Fruit fly (Drosophila melanogaster) whole organism, embryonic: ENCODE data around the gene Sodq.

Source experiments
- ATbp ChIP-seq: fragments of 200-800 bp; sonication (Bioruptor generic); optimal IDR thresholded peaks from 2 replicates; lab custom pipeline; 2017; ENCODE audit warnings: missing biosample characterization, mild to moderate bottlenecking, missing genetic modification characterization, missing genetic modification reagents
- CG1024 ChIP-seq: fragments of 200-800 bp; sonication (Bioruptor generic); IDR thresholded peaks from 2 replicates; pipeline ENCODE4 v1.3.6; 2022; ENCODE audit warnings: missing biosample characterization, missing genetic modification characterization
- CG10366 ChIP-seq: fragments of 200-800 bp; sonication (Bioruptor generic); IDR thresholded peaks from 2 replicates; pipeline ENCODE4 v1.3.6; 2022; ENCODE audit warnings: missing biosample characterization, missing genetic modification characterization
- CG10565 ChIP-seq: fragments of 200-800 bp; sonication (Bioruptor generic); optimal IDR thresholded peaks from 3 replicates; lab custom pipeline; 2016; ENCODE audit warnings: missing biosample characterization, mild to moderate bottlenecking, missing genetic modification characterization
- CG11085 ChIP-seq: fragments of 200-800 bp; sonication (Bioruptor generic); IDR thresholded peaks from 2 replicates; pipeline ENCODE4 v1.3.6; 2022; ENCODE audit warnings: missing biosample characterization, missing genetic modification characterization
- CG12299 ChIP-seq: fragments of 200-800 bp; sonication (Bioruptor generic); optimal IDR thresholded peaks from 2 replicates; lab custom pipeline; 2018; ENCODE audit warnings: missing biosample characterization, mild to moderate bottlenecking, missing genetic modification characterization
- CG13296 ChIP-seq: fragments of 200-800 bp; sonication (Bioruptor generic); optimal IDR thresholded peaks from 3 replicates; lab custom pipeline; 2018; ENCODE audit warnings: missing biosample characterization, mild to moderate bottlenecking, missing genetic modification characterization
- CG14860 ChIP-seq: fragments of 200-800 bp; sonication (Bioruptor generic); IDR thresholded peaks from 3 replicates; pipeline ENCODE4 v1.3.6; 2022; ENCODE audit warnings: missing biosample characterization, missing genetic modification characterization; ENCODE audit not compliant: partially characterized antibody
- CG1602 ChIP-seq: fragments of 200-800 bp; sonication (Bioruptor generic); optimal IDR thresholded peaks from 3 replicates; lab custom pipeline; 2016; ENCODE audit warnings: missing biosample characterization, missing genetic modification characterization
- CG16815 ChIP-seq: fragments of 200-800 bp; sonication (Bioruptor generic); optimal IDR thresholded peaks from 3 replicates; lab custom pipeline; 2017; ENCODE audit warnings: missing biosample characterization, mild to moderate bottlenecking, missing genetic modification characterization
- CG2202 ChIP-seq: fragments of 200-800 bp; sonication (Bioruptor generic); optimal IDR thresholded peaks from 2 replicates; lab custom pipeline; 2018; ENCODE audit warnings: missing biosample characterization, mild to moderate bottlenecking, missing genetic modification characterization
- CG32772 ChIP-seq: fragments of 200-800 bp; sonication (Bioruptor generic); IDR thresholded peaks from 2 replicates; pipeline ENCODE4 v1.3.6; 2022; ENCODE audit warnings: missing biosample characterization, missing genetic modification characterization
- CG4282 ChIP-seq: fragments of 200-800 bp; sonication (Bioruptor generic); optimal IDR thresholded peaks from 2 replicates; lab custom pipeline; 2016; ENCODE audit warnings: missing biosample characterization, missing genetic modification characterization
- CG6272 ChIP-seq: fragments of 200-800 bp; sonication (Bioruptor generic); IDR thresholded peaks from 2 replicates; pipeline ENCODE4 v1.3.6; 2022; ENCODE audit warnings: missing biosample characterization, missing genetic modification characterization
- CG7928 ChIP-seq: fragments of 200-800 bp; sonication (Bioruptor generic); optimal IDR thresholded peaks from 2 replicates; lab custom pipeline; 2017; ENCODE audit warnings: missing biosample characterization, mild to moderate bottlenecking, missing genetic modification characterization
- CG7963 ChIP-seq: fragments of 200-800 bp; sonication (Bioruptor generic); IDR thresholded peaks from 3 replicates; pipeline ENCODE4 v1.3.6; 2022; ENCODE audit warnings: missing biosample characterization, missing genetic modification characterization; ENCODE audit not compliant: partially characterized antibody
- CG9215 ChIP-seq: fragments of 200-800 bp; sonication (Bioruptor generic); IDR thresholded peaks from 2 replicates; pipeline ENCODE4 v1.3.6; 2022; ENCODE audit warnings: missing biosample characterization, missing genetic modification characterization
- CG9817 ChIP-seq: fragments of 200-800 bp; sonication (Bioruptor generic); optimal IDR thresholded peaks from 2 replicates; lab custom pipeline; 2018; ENCODE audit warnings: missing biosample characterization, mild to moderate bottlenecking, missing genetic modification characterization, moderate library complexity
- CG9876 ChIP-seq: fragments of 200-800 bp; sonication (Bioruptor generic); optimal IDR thresholded peaks from 2 replicates; lab custom pipeline; 2016; ENCODE audit warnings: missing biosample characterization, missing genetic modification characterization
- Chrac-16 ChIP-seq: fragments of 200-800 bp; sonication (Bioruptor generic); optimal IDR thresholded peaks from 3 replicates; lab custom pipeline; 2016; ENCODE audit warnings: missing biosample characterization, missing genetic modification characterization
- Drgx ChIP-seq: fragments of 200-800 bp; sonication (Bioruptor generic); IDR thresholded peaks from 2 replicates; pipeline ENCODE4 v1.3.6; 2022; ENCODE audit warnings: missing biosample characterization, missing genetic modification characterization
- Elba2 ChIP-seq: fragments of 200-800 bp; sonication (Bioruptor generic); optimal IDR thresholded peaks from 3 replicates; lab custom pipeline; 2016; ENCODE audit warnings: missing biosample characterization, missing genetic modification characterization
- Fer1 ChIP-seq: fragments of 200-800 bp; sonication (Bioruptor generic); optimal IDR thresholded peaks from 2 replicates; lab custom pipeline; 2017; ENCODE audit warnings: missing biosample characterization, mild to moderate bottlenecking, missing genetic modification characterization
- H15 ChIP-seq: fragments of 200-800 bp; sonication (Bioruptor generic); IDR thresholded peaks from 3 replicates; pipeline ENCODE4 v1.3.6; 2022; ENCODE audit warnings: missing biosample characterization, missing genetic modification characterization
- HLH3B ChIP-seq: fragments of 200-800 bp; sonication (Bioruptor generic); IDR thresholded peaks from 2 replicates; pipeline ENCODE4 v1.3.6; 2022; ENCODE audit warnings: missing biosample characterization, missing genetic modification characterization
- Kr ChIP-seq: fragments of 200-800 bp; sonication (Bioruptor generic); optimal IDR thresholded peaks from 2 replicates; lab custom pipeline; 2017; ENCODE audit warnings: missing biosample characterization, mild to moderate bottlenecking, missing genetic modification characterization
- MBD-R2 ChIP-seq: fragments of 200-800 bp; sonication (Bioruptor generic); IDR thresholded peaks from 2 replicates; pipeline ENCODE4 v1.3.6; 2022; ENCODE audit warnings: missing biosample characterization, missing genetic modification characterization
- Nf-YA ChIP-seq: fragments of 200-800 bp; sonication (Bioruptor generic); IDR thresholded peaks from 2 replicates; pipeline ENCODE4 v1.3.6; 2022; ENCODE audit warnings: missing biosample characterization, missing genetic modification characterization
- Nf-YC ChIP-seq: fragments of 200-800 bp; optimal IDR thresholded peaks from 3 replicates; lab custom pipeline; 2019; ENCODE audit warnings: missing biosample characterization, mild to moderate bottlenecking, missing genetic modification characterization, moderate library complexity
- Oaz ChIP-seq: fragments of 200-800 bp; sonication (Bioruptor generic); IDR thresholded peaks from 2 replicates; pipeline ENCODE4 v1.3.6; 2022; ENCODE audit warnings: missing biosample characterization, missing genetic modification characterization
- YL-1 ChIP-seq: fragments of 200-800 bp; sonication (Bioruptor generic); optimal IDR thresholded peaks from 3 replicates; lab custom pipeline; 2017; ENCODE audit warnings: missing biosample characterization, mild to moderate bottlenecking, missing genetic modification characterization
- az2 ChIP-seq: fragments of 200-800 bp; sonication (Bioruptor generic); optimal IDR thresholded peaks from 3 replicates; lab custom pipeline; 2016; ENCODE audit warnings: missing biosample characterization, missing genetic modification characterization
- bcd ChIP-seq: fragments of 200-800 bp; sonication (Bioruptor generic); optimal IDR thresholded peaks from 2 replicates; lab custom pipeline; 2017; ENCODE audit warnings: missing biosample characterization, mild to moderate bottlenecking, missing genetic modification characterization
- crol ChIP-seq: fragments of 200-800 bp; sonication (Bioruptor generic); IDR thresholded peaks from 2 replicates; pipeline ENCODE4 v1.3.6; 2022; ENCODE audit warnings: missing biosample characterization, missing genetic modification characterization
- dmrt11E ChIP-seq: fragments of 200-800 bp; sonication (Bioruptor generic); optimal IDR thresholded peaks from 3 replicates; lab custom pipeline; 2018; ENCODE audit warnings: missing biosample characterization, mild to moderate bottlenecking, missing genetic modification characterization, moderate library complexity
- dmrt99B ChIP-seq: fragments of 200-800 bp; sonication (Bioruptor generic); optimal IDR thresholded peaks from 2 replicates; lab custom pipeline; 2018; ENCODE audit warnings: missing biosample characterization, mild to moderate bottlenecking, missing genetic modification characterization, moderate library complexity
- dpn ChIP-seq, 2 experiments: fragments of 200-800 bp; sonication (Bioruptor generic); optimal IDR thresholded peaks; 3 replicates each; lab custom pipeline; 2016; ENCODE audit warnings: missing biosample characterization in 2 of 2, missing genetic modification characterization in 2 of 2
- inv ChIP-seq: fragments of 200-800 bp; sonication (Bioruptor generic); IDR thresholded peaks from 2 replicates; pipeline ENCODE4 v1.3.6; 2022; ENCODE audit warnings: missing biosample characterization, missing genetic modification characterization; ENCODE audit not compliant: partially characterized antibody
- lilli ChIP-seq: fragments of 200-800 bp; sonication (Bioruptor generic); optimal IDR thresholded peaks from 3 replicates; lab custom pipeline; 2016; ENCODE audit warnings: missing biosample characterization, missing genetic modification characterization
- onecut ChIP-seq: fragments of 200-800 bp; sonication (Bioruptor generic); IDR thresholded peaks from 2 replicates; pipeline ENCODE4 v1.3.6; 2022; ENCODE audit warnings: missing biosample characterization, missing genetic modification characterization
- pho ChIP-seq: fragments of 200-800 bp; sonication (Bioruptor generic); optimal IDR thresholded peaks from 2 replicates; lab custom pipeline; 2016; ENCODE audit warnings: missing biosample characterization, missing genetic modification characterization
- sug ChIP-seq: fragments of 200-800 bp; optimal IDR thresholded peaks from 2 replicates; lab custom pipeline; 2019; ENCODE audit warnings: missing biosample characterization, mild to moderate bottlenecking, missing genetic modification characterization, moderate library complexity
- tna ChIP-seq: fragments of 200-800 bp; sonication (Bioruptor generic); IDR thresholded peaks from 2 replicates; pipeline ENCODE4 v1.3.6; 2022; ENCODE audit warnings: missing biosample characterization, missing genetic modification characterization; ENCODE audit not compliant: partially characterized antibody
- tx ChIP-seq: fragments of 200-800 bp; sonication (Bioruptor generic); optimal IDR thresholded peaks from 2 replicates; lab custom pipeline; 2016; ENCODE audit warnings: missing biosample characterization, missing genetic modification characterization

Gene Sodq

DNA sequence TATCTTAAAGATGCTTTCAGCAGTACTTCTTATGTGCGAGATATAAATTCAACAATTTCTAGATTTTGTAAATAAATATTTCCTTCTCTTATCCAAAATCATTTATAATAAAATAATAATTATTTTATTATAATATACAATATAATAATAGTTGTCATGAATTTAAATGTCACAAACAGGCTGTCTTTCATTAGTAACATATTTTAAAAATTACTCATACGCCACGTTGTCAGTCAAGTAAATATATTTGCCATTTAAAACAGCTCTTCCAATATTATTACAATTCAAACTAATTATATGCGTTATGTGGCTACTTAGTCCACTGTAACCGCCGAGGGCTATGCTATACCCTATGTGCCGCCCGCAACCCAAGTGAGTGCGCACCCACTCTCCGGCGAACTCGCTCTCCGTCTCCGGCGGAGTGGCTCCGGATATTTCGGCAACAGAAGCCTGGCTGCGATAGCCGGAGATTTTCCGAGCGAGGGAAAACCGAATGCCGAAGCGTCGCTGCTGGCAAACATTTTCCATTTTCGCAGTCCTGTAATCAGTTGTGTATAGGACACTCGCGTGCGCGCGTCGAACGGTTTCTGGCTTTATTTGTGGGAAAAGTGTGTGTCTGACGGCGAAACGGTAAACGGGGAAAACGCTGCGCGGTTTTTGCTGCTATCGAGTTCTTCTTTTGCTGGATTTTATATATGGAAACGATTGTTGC lies 39.9 kb upstream of the Sodq start, which contains the start of gene CG5890 (continued):
- TF ChIP-seq CG11085 (GFP tag; lab: Robert Waterston, UW): no peak
- no peak for TF ChIP-seq H15 (GFP tag; lab: Robert Waterston, UW)
- no peak for TF ChIP-seq Nf-YA (GFP tag; lab: Robert Waterston, UW)
- no peak for TF ChIP-seq CG1024
- no peak for TF ChIP-seq CG7963
- no peak for TF ChIP-seq pho (GFP tag; lab: Kevin White, UChicago)
- TF ChIP-seq dmrt99B (tag; lab: Kevin White, UChicago): peak; percentile 48
- TF ChIP-seq inv (GFP tag; lab: Robert Waterston, UW): no peak
- TF ChIP-seq ATbp (GFP tag; lab: Kevin White, UChicago): no peak
- TF ChIP-seq Elba2 (GFP tag; lab: Kevin White, UChicago): no peak
- TF ChIP-seq Chrac-16 (GFP tag; lab: Kevin White, UChicago): no peak
- TF ChIP-seq tx (GFP tag; lab: Kevin White, UChicago): no peak
- TF ChIP-seq az2 (GFP tag; lab: Kevin White, UChicago): no peak
- TF ChIP-seq CG2202: no peak
- TF ChIP-seq CG4282 (GFP tag; lab: Kevin White, UChicago): no peak
- peak; percentile 58 for TF ChIP-seq CG13296 (GFP tag; lab: Kevin White, UChicago)
- TF ChIP-seq CG32772 (GFP tag; lab: Robert Waterston, UW): no peak
- no peak for TF ChIP-seq YL-1 (GFP tag; lab: Kevin White, UChicago)
- no peak for TF ChIP-seq CG9215 (GFP tag; lab: Robert Waterston, UW)
- no peak for TF ChIP-seq onecut (GFP tag; lab: Robert Waterston, UW)
- no peak for TF ChIP-seq Kr (GFP tag; lab: Kevin White, UChicago)
- peak; percentile 8 for TF ChIP-seq CG9817 (tag; lab: Kevin White, UChicago)
- no peak for TF ChIP-seq CG14860 (GFP tag; lab: Robert Waterston, UW)
- TF ChIP-seq Drgx: no peak
- no peak for TF ChIP-seq dpn (GFP tag; optimal IDR thresholded peaks at IDR 0.05; lab: Kevin White, UChicago)
- TF ChIP-seq CG1602 (GFP tag; lab: Kevin White, UChicago): no peak
- no peak for TF ChIP-seq CG6272 (GFP tag; lab: Robert Waterston, UW)
- TF ChIP-seq CG10565 (GFP tag; lab: Kevin White, UChicago): no peak
- no peak for TF ChIP-seq CG9876 (GFP tag; lab: Kevin White, UChicago)
- no peak for TF ChIP-seq lilli (GFP tag; lab: Kevin White, UChicago)
- TF ChIP-seq dmrt11E (tag; lab: Kevin White, UChicago): no peak
- peak; percentile 32 for TF ChIP-seq sug (tag; lab: Kevin White, UChicago)
- TF ChIP-seq MBD-R2 (GFP tag; lab: Robert Waterston, UW): no peak
- TF ChIP-seq CG12299: no peak
- no peak for TF ChIP-seq CG7928
- TF ChIP-seq HLH3B (GFP tag; lab: Robert Waterston, UW): no peak
- TF ChIP-seq crol (GFP tag; lab: Robert Waterston, UW): no peak
- no peak for TF ChIP-seq Nf-YC (tag; lab: Kevin White, UChicago)
- peak; percentile 25 for TF ChIP-seq bcd (GFP tag; lab: Kevin White, UChicago)
- TF ChIP-seq Fer1: peak; percentile 73
- TF ChIP-seq CG10366 (GFP tag; lab: Robert Waterston, UW): no peak
- TF ChIP-seq Oaz (GFP tag; lab: Robert Waterston, UW): no peak
- TF ChIP-seq tna (GFP tag; lab: Robert Waterston, UW): no peak
- TF ChIP-seq CG16815 (GFP tag; lab: Kevin White, UChicago): no peak
